Worm (Caenorhabditis elegans): ENCODE data around the gene klp-4.

The klp-4 gene

DNA sequence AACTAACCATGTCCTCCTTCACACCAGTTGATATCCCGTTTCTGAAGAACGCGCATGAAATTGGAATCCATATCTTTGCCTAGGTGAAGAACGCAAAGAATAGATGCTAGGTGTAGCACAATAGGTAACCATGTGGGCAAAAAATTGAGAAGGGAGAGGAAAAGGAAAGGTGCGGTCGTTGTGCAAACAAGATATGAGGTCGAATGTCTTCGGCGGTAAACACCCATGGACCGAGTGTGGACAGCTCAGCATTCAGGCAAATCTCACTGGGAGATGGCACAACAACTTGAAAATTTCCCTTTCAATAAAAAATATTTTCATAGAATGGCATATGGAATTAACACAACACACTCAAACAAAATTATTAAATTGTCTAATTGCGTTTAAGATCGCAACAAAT is 31.0 kb upstream of the klp-4 start, which contains the start of gene F28B4.4:
Gene F28B4.4, minus strand, starts transcription at position 101 of the 400 bp plus-strand sequence.
- TF ChIP-seq sea-2 (GFP tag; optimal IDR thresholded peaks at IDR 0.05) (no peak), mml-1 (tag; optimal IDR thresholded peaks at IDR 0.05) (no peak), nhr-23 (tag; optimal IDR thresholded peaks at IDR 0.05) (no peak), skn-1 (tag; optimal IDR thresholded peaks at IDR 0.05) (no peak), egl-27 (tag; optimal IDR thresholded peaks at IDR 0.05) (no peak), aly-2 (tag; optimal IDR thresholded peaks at IDR 0.05) (no peak), R02D3.7 (tag; optimal IDR thresholded peaks at IDR 0.05) (no peak), lin-15B (tag; optimal IDR thresholded peaks at IDR 0.05) (no peak)

DNA sequence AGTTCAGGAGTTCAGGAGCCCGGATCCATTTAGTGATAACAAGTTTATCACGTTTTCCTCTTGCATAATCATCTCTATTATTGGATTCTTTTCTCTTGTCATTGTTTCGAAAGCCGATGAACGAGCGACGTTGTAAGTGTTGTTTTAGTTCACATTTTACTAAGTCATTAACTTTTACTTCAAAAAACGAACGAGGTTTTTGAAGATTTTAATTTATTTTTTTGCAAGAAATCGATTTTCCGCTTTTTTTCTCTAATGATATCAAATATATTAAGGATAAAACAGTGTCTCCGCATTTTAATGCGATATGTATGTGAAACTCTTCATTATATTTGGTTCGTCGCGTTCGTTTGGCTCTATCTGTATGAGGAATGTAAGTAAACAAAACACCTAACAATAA is 26.3 kb upstream of the klp-4 start, which contains the start of gene F28B4.1:
Gene F28B4.1, plus strand, starts transcription at position 301 of the 400 bp plus-strand sequence.
- no peak for TF ChIP-seq mml-1 (tag; optimal IDR thresholded peaks at IDR 0.05)
- TF ChIP-seq zag-1 (tag; optimal IDR thresholded peaks at IDR 0.05) = no peak
- TF ChIP-seq nhr-237 (tag; optimal IDR thresholded peaks at IDR 0.05) = no peak
- no peak for TF ChIP-seq nhr-11 (tag; optimal IDR thresholded peaks at IDR 0.05)
- no peak for TF ChIP-seq nhr-76 (tag; optimal IDR thresholded peaks at IDR 0.05)

DNA sequence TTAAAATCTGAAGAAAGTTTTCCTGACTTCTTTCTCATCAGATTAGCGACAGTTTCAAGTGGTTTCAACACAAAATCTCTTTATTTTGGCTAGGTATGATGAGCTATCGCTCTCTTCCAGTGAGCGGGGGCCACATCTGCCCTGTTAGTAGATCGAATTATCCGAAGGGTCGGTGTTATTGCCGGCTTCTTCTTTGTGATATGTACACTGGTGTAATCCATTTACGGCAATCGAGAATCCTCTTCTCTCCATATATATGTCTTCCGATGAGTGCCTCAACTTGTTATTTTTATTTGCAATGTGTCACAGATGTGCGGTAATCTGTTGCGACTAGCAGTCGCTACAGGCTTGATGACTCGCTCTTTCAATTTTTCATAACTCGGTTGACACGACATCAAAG is 23.8 kb upstream of the klp-4 start:
- TF ChIP-seq jun-1 (tag; optimal IDR thresholded peaks at IDR 0.05) (no peak), pqm-1 (tag; optimal IDR thresholded peaks at IDR 0.05) (no peak), mml-1 (tag; optimal IDR thresholded peaks at IDR 0.05) (no peak), aly-2 (tag; optimal IDR thresholded peaks at IDR 0.05) (no peak), fkh-2 (tag; optimal IDR thresholded peaks at IDR 0.05) (no peak), ceh-9 (tag; optimal IDR thresholded peaks at IDR 0.05) (no peak), elt-1 (tag; optimal IDR thresholded peaks at IDR 0.05) (no peak), nfya-1 (tag; optimal IDR thresholded peaks at IDR 0.05; ENCODE audit: insufficient read depth) (no peak), skn-1 (tag; optimal IDR thresholded peaks at IDR 0.05) (no peak), fkh-10 (GFP tag; optimal IDR thresholded peaks at IDR 0.05) (no peak), egl-27 (tag; optimal IDR thresholded peaks at IDR 0.05) (no peak)

DNA sequence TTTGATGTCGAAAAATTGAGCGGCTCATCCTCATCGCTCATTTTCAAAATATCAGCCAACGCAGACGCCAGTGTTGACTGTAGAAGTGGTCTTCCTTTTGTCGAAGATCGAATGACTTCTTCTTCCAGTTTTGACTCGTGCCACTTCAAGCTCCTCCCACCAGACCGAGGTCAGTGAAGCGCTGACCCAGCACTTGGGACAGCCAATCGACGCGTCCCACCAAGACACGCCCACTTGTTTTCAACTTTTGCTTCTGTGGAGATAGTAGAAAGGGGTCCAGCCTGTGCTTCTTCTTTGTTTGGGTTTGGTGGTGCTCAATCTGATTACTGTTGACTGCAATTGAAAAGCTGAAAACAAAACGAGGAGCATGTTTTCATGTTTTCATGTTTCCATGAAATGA is 20.7 kb upstream of the klp-4 start, which contains the start of gene fax-1:
Gene fax-1, minus strand, starts transcription at position 101 of the 400 bp plus-strand sequence.
- peak; percentile 53 for TF ChIP-seq nfya-1 (tag; optimal IDR thresholded peaks at IDR 0.05; ENCODE audit: insufficient read depth)
- TF ChIP-seq ceh-9 (tag; optimal IDR thresholded peaks at IDR 0.05) = no peak
- TF ChIP-seq hmg-11 (tag; optimal IDR thresholded peaks at IDR 0.05) = no peak

DNA sequence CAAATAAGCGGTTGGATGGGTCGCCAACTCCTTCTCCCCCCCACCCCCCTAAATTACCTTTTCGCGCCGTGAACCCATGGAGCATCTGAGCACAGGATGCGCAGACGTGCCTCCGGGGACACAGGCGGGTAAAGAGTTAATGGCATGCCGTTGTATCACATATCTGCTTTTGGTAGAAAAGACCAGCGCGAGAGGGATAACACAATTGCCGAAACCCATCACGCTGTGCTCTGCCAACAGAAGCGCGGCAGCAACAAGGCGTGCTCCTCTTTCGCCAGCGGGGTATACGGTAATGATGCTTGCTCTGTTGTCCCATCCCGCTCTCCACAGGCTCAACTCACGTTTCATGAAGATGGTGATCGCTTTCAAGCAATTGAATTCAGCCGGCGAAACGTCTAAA is 18.8 kb upstream of the klp-4 start:
- TF ChIP-seq nhr-23 (tag; optimal IDR thresholded peaks at IDR 0.05) (no peak), ceh-9 (tag; optimal IDR thresholded peaks at IDR 0.05) (no peak), jun-1 (tag; optimal IDR thresholded peaks at IDR 0.05) (no peak), pha-4 (tag; optimal IDR thresholded peaks at IDR 0.05) (no peak)

DNA sequence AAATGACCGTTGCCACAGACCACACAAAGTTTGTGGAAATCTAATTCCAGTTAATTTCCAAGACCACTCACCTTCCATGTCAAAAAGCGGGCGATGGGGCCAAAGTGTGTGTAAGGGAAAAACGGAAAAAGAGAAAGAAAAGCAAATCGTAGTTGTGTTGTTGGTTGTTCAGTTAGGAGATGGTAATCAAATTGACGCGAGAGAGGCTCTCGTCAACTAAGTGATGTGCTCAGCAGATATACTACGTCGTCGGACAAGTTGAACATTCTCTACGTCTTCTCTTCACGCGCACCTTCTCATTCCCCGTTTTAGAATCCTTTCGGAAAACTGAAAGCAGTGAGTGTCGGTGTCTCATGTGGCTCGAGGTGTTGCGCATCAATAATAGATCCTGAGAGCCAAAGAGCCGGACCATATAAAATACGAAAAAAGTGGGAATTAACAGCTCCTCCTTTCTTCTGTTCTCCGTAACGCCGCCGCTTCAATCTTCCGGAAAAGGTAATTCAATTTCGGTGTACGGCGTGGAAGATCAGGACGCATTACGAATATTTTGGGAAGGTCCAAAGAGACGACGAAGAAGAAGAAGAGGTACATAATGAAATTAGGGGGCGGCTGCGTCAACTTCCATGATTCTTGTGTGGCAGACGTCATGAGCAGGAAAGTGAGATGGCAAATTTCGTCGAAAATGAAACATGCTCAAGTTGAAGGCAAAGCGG is 13.0 kb upstream of the klp-4 start:
- TF ChIP-seq elt-1 (tag; optimal IDR thresholded peaks at IDR 0.05) (no peak), fkh-10 (GFP tag; optimal IDR thresholded peaks at IDR 0.05) (peak; percentile 29)

DNA sequence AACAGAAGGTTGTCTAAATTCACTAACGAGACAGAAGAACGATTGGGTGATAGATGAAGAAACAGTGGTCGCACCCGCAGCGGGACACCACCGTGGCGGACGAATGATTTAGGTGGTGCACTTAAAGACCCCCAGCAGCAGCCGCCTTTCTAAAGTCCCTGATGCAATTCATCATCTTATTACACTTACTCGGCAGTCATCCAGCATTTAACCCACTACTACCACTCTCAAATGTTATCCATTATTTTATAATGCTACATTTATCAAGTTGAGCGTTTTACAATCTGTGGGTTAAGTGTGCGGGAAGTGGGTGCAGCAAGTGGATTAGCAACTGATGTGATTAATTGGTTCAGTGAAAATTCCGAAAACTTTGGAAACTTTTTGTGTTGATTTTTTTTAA is 11.7 kb upstream of the klp-4 start:
- TF ChIP-seq nhr-11 (tag; optimal IDR thresholded peaks at IDR 0.05) (no peak), fkh-2 (tag; optimal IDR thresholded peaks at IDR 0.05) (no peak), nhr-43 (tag; optimal IDR thresholded peaks at IDR 0.05; ENCODE audit: poor library complexity, severe bottlenecking) (no peak), unc-39 (tag; optimal IDR thresholded peaks at IDR 0.05) (no peak), nhr-12 (tag; optimal IDR thresholded peaks at IDR 0.05) (no peak), nhr-77 (tag; optimal IDR thresholded peaks at IDR 0.05) (no peak), lin-39 (tag; optimal IDR thresholded peaks at IDR 0.05) (peak; percentile 30)

DNA sequence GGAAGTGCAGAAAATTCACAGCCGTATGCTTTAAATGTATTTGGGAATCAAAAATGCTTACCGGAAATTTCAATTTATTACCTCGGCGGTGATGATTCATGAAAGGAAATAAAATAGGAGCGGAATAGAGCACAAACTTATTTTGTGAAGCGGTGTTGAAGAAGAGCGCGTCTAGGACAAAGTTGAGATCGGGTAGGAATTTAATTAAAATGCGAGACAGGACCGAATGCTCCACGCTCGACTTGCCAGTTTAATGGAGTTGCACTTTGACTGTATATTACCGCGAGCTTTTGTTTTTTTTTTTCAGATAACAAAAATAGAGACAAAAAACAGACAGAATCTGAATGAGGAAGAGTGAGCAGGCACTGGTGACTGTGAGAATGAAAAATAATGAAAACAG is 6.1 kb upstream of the klp-4 start:
- TF ChIP-seq daf-12 (tag; optimal IDR thresholded peaks at IDR 0.05) (no peak), ztf-11 (tag; optimal IDR thresholded peaks at IDR 0.05) (no peak), ama-1 (optimal IDR thresholded peaks at IDR 0.05) (no peak), nhr-28 (tag; optimal IDR thresholded peaks at IDR 0.05) (no peak), egl-5 (tag; optimal IDR thresholded peaks at IDR 0.05) (no peak), snpc-4 (tag; optimal IDR thresholded peaks at IDR 0.05) (no peak), eor-1 (tag; optimal IDR thresholded peaks at IDR 0.05) (no peak), fkh-2 (tag; optimal IDR thresholded peaks at IDR 0.05) (no peak), mdl-1 (tag; optimal IDR thresholded peaks at IDR 0.05) (no peak), pqm-1 (tag; optimal IDR thresholded peaks at IDR 0.05) (no peak), nhr-76 (tag; optimal IDR thresholded peaks at IDR 0.05) (no peak)

Data from whole organism, L3 larva.